Fruit fly (Drosophila melanogaster) whole organism, prepupa: ENCODE results near the gene CG31680.

ENCODE experiments used
- Blimp-1 ChIP-seq: fragments of 200-800 bp; sonication (Bioruptor generic); optimal IDR thresholded peaks from 3 replicates; lab custom pipeline; 2017; ENCODE audit warnings: missing biosample characterization, missing genetic modification characterization, mild to moderate bottlenecking, moderate library complexity, missing genetic modification reagents
- CG11762 ChIP-seq: fragments of 200-800 bp; sonication (Bioruptor generic); optimal IDR thresholded peaks from 3 replicates; lab custom pipeline; 2016; ENCODE audit warnings: missing biosample characterization, missing genetic modification characterization; ENCODE audit not compliant: insufficient read depth
- CG11902 ChIP-seq: fragments of 200-800 bp; sonication (Bioruptor generic); optimal IDR thresholded peaks from 3 replicates; lab custom pipeline; 2016; ENCODE audit warnings: missing biosample characterization, missing genetic modification characterization
- CG1621 ChIP-seq: fragments of 200-800 bp; sonication (Bioruptor generic); optimal IDR thresholded peaks from 3 replicates; lab custom pipeline; 2018; ENCODE audit warnings: missing biosample characterization, mild to moderate bottlenecking, missing genetic modification characterization
- CG16779 ChIP-seq: fragments of 200-800 bp; sonication (Bioruptor generic); optimal IDR thresholded peaks from 3 replicates; lab custom pipeline; 2017; ENCODE audit warnings: missing biosample characterization, mild to moderate bottlenecking, missing genetic modification characterization
- CG3032 ChIP-seq: fragments of 200-800 bp; optimal IDR thresholded peaks from 2 replicates; lab custom pipeline; 2019; ENCODE audit warnings: missing biosample characterization, mild to moderate bottlenecking, missing genetic modification characterization, moderate library complexity
- CG31627 ChIP-seq: fragments of 200-800 bp; sonication (Bioruptor generic); optimal IDR thresholded peaks from 3 replicates; lab custom pipeline; 2016; ENCODE audit warnings: missing biosample characterization, missing genetic modification characterization
- CG32006 ChIP-seq: fragments of 200-800 bp; sonication (Bioruptor generic); optimal IDR thresholded peaks from 3 replicates; lab custom pipeline; 2017; ENCODE audit warnings: missing biosample characterization, mild to moderate bottlenecking, missing genetic modification characterization
- CG34406 ChIP-seq: fragments of 200-800 bp; sonication (Bioruptor generic); optimal IDR thresholded peaks from 3 replicates; lab custom pipeline; 2016; ENCODE audit warnings: missing biosample characterization, missing genetic modification characterization
- CG4318 ChIP-seq: fragments of 200-800 bp; sonication (Bioruptor generic); optimal IDR thresholded peaks from 3 replicates; lab custom pipeline; 2017; ENCODE audit warnings: missing biosample characterization, mild to moderate bottlenecking, missing genetic modification characterization
- CG6792 ChIP-seq: fragments of 200-800 bp; sonication (Bioruptor generic); optimal IDR thresholded peaks from 3 replicates; lab custom pipeline; 2016; ENCODE audit warnings: missing biosample characterization, missing genetic modification characterization
- CG6808 ChIP-seq: fragments of 200-800 bp; sonication (Bioruptor generic); optimal IDR thresholded peaks from 3 replicates; lab custom pipeline; 2017; ENCODE audit warnings: missing biosample characterization, missing genetic modification characterization, mild to moderate bottlenecking, moderate library complexity, missing genetic modification reagents
- CG6854 ChIP-seq: fragments of 200-800 bp; sonication (Bioruptor generic); optimal IDR thresholded peaks from 2 replicates; lab custom pipeline; 2017; ENCODE audit warnings: missing biosample characterization, mild to moderate bottlenecking, missing genetic modification characterization
- CG7368 ChIP-seq: fragments of 200-800 bp; sonication (Bioruptor generic); optimal IDR thresholded peaks from 3 replicates; lab custom pipeline; 2016; ENCODE audit warnings: missing biosample characterization, missing genetic modification characterization
- CG8119 ChIP-seq: fragments of 200-800 bp; sonication (Bioruptor generic); IDR thresholded peaks from 3 replicates; pipeline ENCODE4 v1.3.6; 2022; ENCODE audit warnings: missing biosample characterization, missing genetic modification characterization
- CG8319 ChIP-seq: fragments of 200-800 bp; sonication (Bioruptor generic); optimal IDR thresholded peaks from 3 replicates; lab custom pipeline; 2016; ENCODE audit warnings: missing biosample characterization, missing genetic modification characterization
- CG8632 ChIP-seq: fragments of 200-800 bp; sonication (Bioruptor generic); optimal IDR thresholded peaks from 3 replicates; lab custom pipeline; 2016; ENCODE audit warnings: missing biosample characterization, missing genetic modification characterization
- CG9139 ChIP-seq: fragments of 200-800 bp; sonication (Bioruptor generic); optimal IDR thresholded peaks from 3 replicates; lab custom pipeline; 2017; ENCODE audit warnings: missing biosample characterization, mild to moderate bottlenecking, missing genetic modification characterization
- Eip78C ChIP-seq: fragments of 200-800 bp; sonication (Bioruptor generic); peaks from one replicate; lab custom pipeline; 2016; ENCODE audit warnings: missing biosample characterization, missing genetic modification characterization
- Ets21C ChIP-seq: fragments of 200-800 bp; sonication (Bioruptor generic); optimal IDR thresholded peaks from 3 replicates; lab custom pipeline; 2016; ENCODE audit warnings: missing biosample characterization, missing genetic modification characterization
- Ets96B ChIP-seq: fragments of 200-800 bp; optimal IDR thresholded peaks from 2 replicates; lab custom pipeline; 2019; ENCODE audit warnings: missing biosample characterization, mild to moderate bottlenecking, missing genetic modification characterization, moderate library complexity
- Gug ChIP-seq: fragments of 200-800 bp; sonication (Bioruptor generic); IDR thresholded peaks from 2 replicates; pipeline ENCODE4 v1.3.6; 2022; ENCODE audit warnings: missing biosample characterization, missing genetic modification characterization
- Hr38 ChIP-seq: sonication (Bioruptor generic); optimal IDR thresholded peaks from 2 replicates; lab custom pipeline; 2016; ENCODE audit warnings: missing biosample characterization, missing genetic modification characterization
- Hr39 ChIP-seq: fragments of 200-800 bp; sonication (Bioruptor generic); optimal IDR thresholded peaks from 2 replicates; lab custom pipeline; 2016; ENCODE audit warnings: missing biosample characterization, missing genetic modification characterization
- Hr4 ChIP-seq: fragments of 200-800 bp; sonication (Bioruptor generic); optimal IDR thresholded peaks from 3 replicates; lab custom pipeline; 2016; ENCODE audit warnings: missing biosample characterization, missing genetic modification characterization
- Lpt ChIP-seq: fragments of 200-800 bp; sonication (Bioruptor generic); optimal IDR thresholded peaks from 3 replicates; lab custom pipeline; 2016; ENCODE audit warnings: missing biosample characterization, missing genetic modification characterization
- Met ChIP-seq: fragments of 200-800 bp; sonication (Bioruptor generic); optimal IDR thresholded peaks from 3 replicates; lab custom pipeline; 2016; ENCODE audit warnings: missing biosample characterization, missing genetic modification characterization
- OdsH ChIP-seq: fragments of 200-800 bp; sonication (Bioruptor generic); optimal IDR thresholded peaks from 3 replicates; lab custom pipeline; 2016; ENCODE audit warnings: missing biosample characterization, missing genetic modification characterization
- Smox ChIP-seq: fragments of 200-800 bp; sonication (Bioruptor generic); optimal IDR thresholded peaks from 3 replicates; lab custom pipeline; 2016; ENCODE audit warnings: missing biosample characterization, missing genetic modification characterization
- Sox102F ChIP-seq: fragments of 200-800 bp; sonication (Bioruptor generic); optimal IDR thresholded peaks from 2 replicates; lab custom pipeline; 2016; ENCODE audit warnings: missing biosample characterization, mild to moderate bottlenecking, missing genetic modification characterization
- Sox14 ChIP-seq: fragments of 200-800 bp; sonication (Bioruptor generic); optimal IDR thresholded peaks from 3 replicates; lab custom pipeline; 2016; ENCODE audit warnings: missing biosample characterization, missing genetic modification characterization
- Sox15 ChIP-seq: fragments of 200-800 bp; sonication (Bioruptor generic); optimal IDR thresholded peaks from 3 replicates; lab custom pipeline; 2016; ENCODE audit warnings: missing biosample characterization, missing genetic modification characterization
- achi ChIP-seq: fragments of 200-800 bp; sonication (Bioruptor generic); optimal IDR thresholded peaks from 3 replicates; lab custom pipeline; 2016; ENCODE audit warnings: missing biosample characterization, missing genetic modification characterization
- acj6 ChIP-seq: fragments of 200-800 bp; sonication (Bioruptor generic); optimal IDR thresholded peaks from 3 replicates; lab custom pipeline; 2016; ENCODE audit warnings: missing biosample characterization, missing genetic modification characterization
- cyc ChIP-seq: fragments of 200-800 bp; sonication (Bioruptor generic); optimal IDR thresholded peaks from 3 replicates; lab custom pipeline; 2016; ENCODE audit warnings: missing biosample characterization, missing genetic modification characterization
- dac ChIP-seq: fragments of 200-800 bp; sonication (Bioruptor generic); optimal IDR thresholded peaks from 2 replicates; lab custom pipeline; 2017; ENCODE audit warnings: missing biosample characterization, mild to moderate bottlenecking, missing genetic modification characterization
- dsx ChIP-seq: fragments of 200-800 bp; optimal IDR thresholded peaks from 3 replicates; lab custom pipeline; 2019; ENCODE audit warnings: missing biosample characterization, mild to moderate bottlenecking, missing genetic modification characterization, moderate library complexity; ENCODE audit not compliant: poor library complexity, severe bottlenecking
- fd59A ChIP-seq: fragments of 200-800 bp; sonication (Bioruptor generic); optimal IDR thresholded peaks from 2 replicates; lab custom pipeline; 2017; ENCODE audit warnings: missing biosample characterization, mild to moderate bottlenecking, missing genetic modification characterization, missing genetic modification reagents
- fd85E ChIP-seq: fragments of 200-800 bp; sonication (Bioruptor generic); optimal IDR thresholded peaks from 3 replicates; lab custom pipeline; 2016; ENCODE audit warnings: missing biosample characterization, missing genetic modification characterization
- fkh ChIP-seq: fragments of 200-800 bp; sonication (Bioruptor generic); optimal IDR thresholded peaks from 3 replicates; lab custom pipeline; 2017; ENCODE audit warnings: missing biosample characterization, mild to moderate bottlenecking, missing genetic modification characterization, moderate library complexity
- lz ChIP-seq: fragments of 200-800 bp; sonication (Bioruptor generic); optimal IDR thresholded peaks from 3 replicates; lab custom pipeline; 2016; ENCODE audit warnings: missing biosample characterization, missing genetic modification characterization
- net ChIP-seq: fragments of 200-800 bp; sonication (Bioruptor generic); optimal IDR thresholded peaks from 3 replicates; lab custom pipeline; 2016; ENCODE audit warnings: missing biosample characterization, missing genetic modification characterization
- salr ChIP-seq, 2 experiments: fragments of 200-800 bp; sonication (Bioruptor generic); optimal IDR thresholded peaks; 3 replicates each; lab custom pipeline; 2016 to 2018; ENCODE audit warnings: missing biosample characterization in 2 of 2, missing genetic modification characterization in 2 of 2, mild to moderate bottlenecking in 1 of 2
- spab ChIP-seq: fragments of 200-800 bp; sonication (Bioruptor generic); optimal IDR thresholded peaks from 2 replicates; lab custom pipeline; 2017; ENCODE audit warnings: missing biosample characterization, mild to moderate bottlenecking, missing genetic modification characterization, missing genetic modification reagents
- ss ChIP-seq, 2 experiments: fragments of 200-800 bp; sonication (Bioruptor generic); optimal IDR thresholded peaks; 2 replicates in 1 of 2; 3 replicates in 1 of 2; lab custom pipeline; 2017 to 2018; ENCODE audit warnings: mild to moderate bottlenecking in 2 of 2, missing biosample characterization in 2 of 2, missing genetic modification characterization in 2 of 2, moderate library complexity in 1 of 2
- svp ChIP-seq: fragments of 200-800 bp; sonication (Bioruptor generic); peaks from one replicate; lab custom pipeline; 2016; ENCODE audit warnings: missing biosample characterization, missing genetic modification characterization
- topi ChIP-seq: fragments of 200-800 bp; sonication (Bioruptor generic); optimal IDR thresholded peaks from 3 replicates; lab custom pipeline; 2016; ENCODE audit warnings: missing biosample characterization, missing genetic modification characterization
- vri ChIP-seq: fragments of 200-800 bp; sonication (Bioruptor generic); optimal IDR thresholded peaks from 3 replicates; lab custom pipeline; 2016; ENCODE audit warnings: missing biosample characterization, mild to moderate bottlenecking, missing genetic modification characterization

Gene CG31680

DNA sequence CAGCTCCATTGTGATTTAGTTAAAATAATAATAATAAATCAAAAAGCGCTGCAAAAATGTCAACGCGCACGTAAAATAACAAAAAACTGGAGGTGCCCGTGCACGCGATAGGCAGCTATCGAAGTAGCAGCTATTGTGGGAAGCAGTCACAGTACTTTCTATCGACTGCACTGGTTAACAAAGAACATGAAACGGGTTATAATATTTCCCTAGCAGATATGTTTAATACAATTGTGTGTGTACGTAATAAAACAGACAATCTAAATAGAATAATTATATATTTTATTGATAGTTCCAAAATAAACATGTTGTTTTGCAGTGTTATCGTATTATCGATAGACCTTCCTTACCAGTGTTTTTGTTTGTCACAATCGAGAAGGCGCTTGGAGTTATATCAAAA lies 36.0 kb downstream of the CG31680 start, which contains the start of the genes CG31678 and IKKepsilon (continued):
- peak; percentile 25 for TF ChIP-seq cyc (GFP tag; lab: Kevin White, UChicago)
- no peak for TF ChIP-seq CG1621 (tag; lab: Kevin White, UChicago)
- TF ChIP-seq CG4318 (GFP tag; lab: Kevin White, UChicago): no peak
- peak; percentile 56 for TF ChIP-seq Hr4 (GFP tag; lab: Kevin White, UChicago)
- TF ChIP-seq Sox15: no peak
- TF ChIP-seq CG8632 (GFP tag; lab: Kevin White, UChicago): peak; percentile 2
- TF ChIP-seq Gug: peak; percentile 14; the same call in 1 of the 2 replicates
- TF ChIP-seq CG32006 (GFP tag; lab: Kevin White, UChicago): peak; percentile 39
- TF ChIP-seq Hr38: no peak
- TF ChIP-seq svp (GFP tag; lab: Kevin White, UChicago): peak; percentile 81
- no peak for TF ChIP-seq Hr39 (GFP tag; lab: Kevin White, UChicago)
- TF ChIP-seq CG9139 (GFP tag; lab: Kevin White, UChicago): no peak
- TF ChIP-seq vri (GFP tag; lab: Kevin White, UChicago): no peak
- TF ChIP-seq dac (GFP tag; lab: Kevin White, UChicago): no peak
- peak; percentile 44 for TF ChIP-seq CG31627 (GFP tag; lab: Kevin White, UChicago)
- no peak for TF ChIP-seq fkh (GFP tag; lab: Kevin White, UChicago)
- TF ChIP-seq CG16779: no peak
- TF ChIP-seq spab (GFP tag; lab: Kevin White, UChicago): no peak
- no peak for TF ChIP-seq ss (GFP tag; optimal IDR thresholded peaks at IDR 0.05; lab: Kevin White, UChicago)
- no peak for TF ChIP-seq salr (GFP tag; optimal IDR thresholded peaks at IDR 0.05; lab: Kevin White, UChicago)
- TF ChIP-seq CG34406: peak; percentile 11
- TF ChIP-seq Sox102F (GFP tag; lab: Kevin White, UChicago): no peak
- TF ChIP-seq Eip78C (GFP tag; lab: Kevin White, UChicago): peak; percentile 67
- TF ChIP-seq Smox (GFP tag; lab: Kevin White, UChicago): no peak
- TF ChIP-seq net (GFP tag; lab: Kevin White, UChicago): no peak
- TF ChIP-seq Lpt (GFP tag; lab: Kevin White, UChicago): no peak
- TF ChIP-seq dsx (GFP tag; lab: Kevin White, UChicago): no peak
- peak; percentile 81 for TF ChIP-seq Sox14 (GFP tag; lab: Kevin White, UChicago)
- no peak for TF ChIP-seq CG7368
- peak; percentile 56 for TF ChIP-seq acj6
- TF ChIP-seq lz (GFP tag; lab: Kevin White, UChicago): peak; percentile 47
- no peak for TF ChIP-seq Blimp-1
- TF ChIP-seq achi (GFP tag; lab: Kevin White, UChicago): peak; percentile 50

DNA sequence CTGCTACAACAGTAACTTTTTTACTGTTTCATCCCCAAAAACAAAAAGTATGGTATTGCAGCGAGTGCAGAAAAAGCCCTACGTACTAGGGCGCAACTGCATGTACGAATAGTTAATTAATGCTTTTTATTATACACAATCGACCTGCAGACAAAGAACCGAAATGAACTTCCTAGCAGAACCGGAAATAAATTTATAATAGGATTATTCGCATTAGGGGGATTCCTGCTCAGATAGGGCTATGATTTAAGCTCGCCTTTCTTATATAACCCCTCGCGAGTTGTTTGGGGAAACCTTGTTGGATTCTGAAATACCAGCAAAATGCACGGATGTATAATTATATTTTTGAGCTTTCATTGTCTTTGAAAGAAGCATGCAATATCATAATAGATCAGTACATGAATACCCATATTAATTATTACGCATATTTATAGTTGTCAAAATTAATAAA lies 41.8 kb downstream of the CG31680 start, which contains the start of gene Cen:
Cen (minus strand) TSS at position 199 of the 451 bp plus-strand sequence.
- peak; percentile 58 for TF ChIP-seq CG11902 (GFP tag; lab: Kevin White, UChicago)
- peak; percentile 65 for TF ChIP-seq CG8632 (GFP tag; lab: Kevin White, UChicago)
- peak; percentile 64 for TF ChIP-seq Ets96B
- peak; percentile 62 for TF ChIP-seq Ets21C
- no peak for TF ChIP-seq CG16779
- TF ChIP-seq Hr4 (GFP tag; lab: Kevin White, UChicago): peak; percentile 88
- TF ChIP-seq Sox15: peak; percentile 70
- no peak for TF ChIP-seq dac (GFP tag; lab: Kevin White, UChicago)
- TF ChIP-seq net (GFP tag; lab: Kevin White, UChicago): no peak
- peak; percentile 54 for TF ChIP-seq CG8319 (GFP tag; lab: Kevin White, UChicago)
- peak; percentile 83 for TF ChIP-seq CG31627 (GFP tag; lab: Kevin White, UChicago)
- TF ChIP-seq fd85E (GFP tag; lab: Kevin White, UChicago): no peak
- TF ChIP-seq OdsH (GFP tag; lab: Kevin White, UChicago): peak; percentile 81
- peak; percentile 28 for TF ChIP-seq CG11762
- no peak for TF ChIP-seq CG4318 (GFP tag; lab: Kevin White, UChicago)
- peak in 1 of 2 experiments; percentile 12 for TF ChIP-seq salr (GFP tag; optimal IDR thresholded peaks at IDR 0.05; lab: Kevin White, UChicago)
- no peak for TF ChIP-seq Met (GFP tag; lab: Kevin White, UChicago)
- no peak for TF ChIP-seq CG6854 (GFP tag; lab: Kevin White, UChicago)
- peak; percentile 59 for TF ChIP-seq achi (GFP tag; lab: Kevin White, UChicago)
- TF ChIP-seq fd59A (GFP tag; lab: Kevin White, UChicago): peak; percentile 27
- TF ChIP-seq CG8119: no peak; the same call in 2 of the 3 replicates
- no peak for TF ChIP-seq Smox (GFP tag; lab: Kevin White, UChicago)
- peak; percentile 2 for TF ChIP-seq CG6808 (GFP tag; lab: Kevin White, UChicago)
- no peak for TF ChIP-seq CG32006 (GFP tag; lab: Kevin White, UChicago)
- no peak for TF ChIP-seq spab (GFP tag; lab: Kevin White, UChicago)
- TF ChIP-seq ss (GFP tag; optimal IDR thresholded peaks at IDR 0.05; lab: Kevin White, UChicago): peak; percentile 43 to 58
- peak; percentile 61 for TF ChIP-seq CG6792
- peak; percentile 52 for TF ChIP-seq CG3032 (tag; lab: Kevin White, UChicago)
- TF ChIP-seq CG7368: no peak
- peak; percentile 72 for TF ChIP-seq topi (GFP tag; lab: Kevin White, UChicago)
- peak; percentile 72 for TF ChIP-seq acj6
- TF ChIP-seq Sox14 (GFP tag; lab: Kevin White, UChicago): peak; percentile 84
